Worm (Caenorhabditis elegans) whole organism, L4 larva: ENCODE measurements around the gene W08E12.9.
"Not testable (repeated sequence)": the region's sequence is repeated elsewhere in the genome, so short reads cannot be mapped to it uniquely, and the experiment has no call there.

Experiments
- ZK546.5 ChIP-seq, 2 experiments: sonication (generic microtip); optimal IDR thresholded peaks; 2 replicates each; lab custom pipeline; 2017; ENCODE audit warnings: missing biosample characterization in 2 of 2, missing genetic modification characterization in 2 of 2
- ama-1 ChIP-seq: fragments of 150-350 bp; optimal IDR thresholded peaks from 2 replicates; lab custom pipeline; 2014; ENCODE audit warnings: inconsistent platforms, mixed read lengths
- ceh-44 ChIP-seq: fragments of 200-800 bp; sonication (Bioruptor generic); IDR thresholded peaks from 2 replicates; pipeline ENCODE4 v1.3.6; 2022; ENCODE audit warnings: missing genetic modification reagents, missing genetic modification characterization, missing compliant biosample characterization
- egl-27 ChIP-seq: sonication (generic microtip); optimal IDR thresholded peaks from 3 replicates; lab custom pipeline; 2017; ENCODE audit warnings: missing biosample characterization, missing genetic modification reagents, missing genetic modification characterization
- hlh-30 ChIP-seq: sonication (generic microtip); optimal IDR thresholded peaks from 2 replicates; lab custom pipeline; 2017; ENCODE audit warnings: antibody characterized with exemption, mild to moderate bottlenecking, missing genetic modification characterization, missing compliant biosample characterization; ENCODE audit not compliant: insufficient read depth
- lin-13 ChIP-seq: fragments of 150-350 bp; optimal IDR thresholded peaks from 2 replicates; lab custom pipeline; 2014; ENCODE audit warnings: missing biosample characterization, missing genetic modification reagents, missing genetic modification characterization
- mxl-2 ChIP-seq: fragments of 200-800 bp; sonication (Bioruptor generic); conservative IDR thresholded peaks from 2 replicates; pipeline ENCODE4 v1.3.6; 2022; ENCODE audit warnings: missing genetic modification reagents, missing genetic modification characterization, missing compliant biosample characterization
- nhr-111 ChIP-seq: fragments of 200-800 bp; sonication (Bioruptor generic); optimal IDR thresholded peaks from 2 replicates; lab custom pipeline; 2018; ENCODE audit warnings: mild to moderate bottlenecking, missing genetic modification characterization, missing compliant biosample characterization
- nhr-25 ChIP-seq: sonication (generic microtip); optimal IDR thresholded peaks from 2 replicates; lab custom pipeline; 2017; ENCODE audit warnings: missing genetic modification characterization, mild to moderate bottlenecking, missing compliant biosample characterization, antibody characterized with exemption, moderate library complexity, borderline replicate concordance; ENCODE audit not compliant: insufficient read depth
- nhr-28 ChIP-seq: fragments of 150-350 bp; optimal IDR thresholded peaks from 2 replicates; lab custom pipeline; 2014; ENCODE audit warnings: missing biosample characterization, missing genetic modification characterization
- nhr-41 ChIP-seq: fragments of 200-800 bp; sonication (Bioruptor generic); IDR thresholded peaks from 2 replicates; pipeline ENCODE4 v1.3.6; 2022; ENCODE audit warnings: missing genetic modification reagents, missing genetic modification characterization, missing compliant biosample characterization

ce11 chrIV:3320778-3321177, 13.4 kb upstream of the W08E12.9 start:
- not testable (repeated sequence) for TF ChIP-seq lin-13 (GFP tag; lab: Kevin White, UChicago); ceh-44 (GFP tag; lab: Robert Waterston, UW); ama-1 (lab: Kevin White, UChicago); nhr-111 (GFP tag; lab: Kevin White, UChicago); nhr-28 (tag; lab: Kevin White, UChicago); mxl-2 (GFP tag; lab: Robert Waterston, UW); egl-27 (tag; lab: Kevin White, UChicago); hlh-30; nhr-25 (tag; lab: Kevin White, UChicago); nhr-41 (GFP tag; lab: Robert Waterston, UW); ZK546.5 (tag; optimal IDR thresholded peaks at IDR 0.05; lab: Kevin White, UChicago)
